Worm (Caenorhabditis elegans) whole organism, mixed stage, embryonic: ENCODE data around the gene F35A5.5.

ENCODE experiments used
- M03D4.4 ChIP-seq: sonication (generic microtip); optimal IDR thresholded peaks from 2 replicates; lab custom pipeline; 2017; ENCODE audit warnings: mild to moderate bottlenecking, missing genetic modification characterization, missing compliant biosample characterization
- bed-3 ChIP-seq: fragments of 200-800 bp; sonication (Bioruptor generic); optimal IDR thresholded peaks from 3 replicates; lab custom pipeline; 2018; ENCODE audit warnings: mild to moderate bottlenecking, missing genetic modification characterization, moderate library complexity, missing compliant biosample characterization
- blmp-1 ChIP-seq: fragments of 150-350 bp; optimal IDR thresholded peaks from 2 replicates; lab custom pipeline; 2014; ENCODE audit warnings: missing biosample characterization, missing genetic modification characterization
- ceh-39 ChIP-seq: fragments of 150-350 bp; optimal IDR thresholded peaks from 2 replicates; lab custom pipeline; 2014; ENCODE audit warnings: missing biosample characterization, missing genetic modification characterization
- ceh-43 ChIP-seq: fragments of 200-800 bp; sonication (Bioruptor generic); optimal IDR thresholded peaks from 2 replicates; lab custom pipeline; 2018; ENCODE audit warnings: mild to moderate bottlenecking, missing genetic modification characterization, moderate library complexity, missing compliant biosample characterization
- ceh-83 ChIP-seq: fragments of 200-800 bp; sonication (Bioruptor generic); optimal IDR thresholded peaks from 2 replicates; lab custom pipeline; 2018; ENCODE audit warnings: mild to moderate bottlenecking, missing genetic modification characterization, missing compliant biosample characterization
- ces-1 ChIP-seq: fragments of 150-350 bp; optimal IDR thresholded peaks from 2 replicates; lab custom pipeline; 2014; ENCODE audit warnings: missing biosample characterization, missing genetic modification reagents, missing genetic modification characterization
- cnd-1 ChIP-seq: fragments of 200-800 bp; sonication (Bioruptor generic); optimal IDR thresholded peaks from 2 replicates; lab custom pipeline; 2018; ENCODE audit warnings: mild to moderate bottlenecking, missing genetic modification characterization, missing compliant biosample characterization
- drap-1 ChIP-seq: fragments of 200-800 bp; sonication (Bioruptor generic); optimal IDR thresholded peaks from 3 replicates; lab custom pipeline; 2018; ENCODE audit warnings: mild to moderate bottlenecking, missing genetic modification characterization, missing compliant biosample characterization
- elt-1 ChIP-seq: sonication (generic microtip); optimal IDR thresholded peaks from 2 replicates; lab custom pipeline; 2017; ENCODE audit warnings: missing genetic modification characterization, mild to moderate bottlenecking, missing compliant biosample characterization, antibody characterized with exemption, moderate library complexity, borderline replicate concordance; ENCODE audit not compliant: insufficient read depth
- elt-3 ChIP-seq: fragments of 150-350 bp; optimal IDR thresholded peaks from 2 replicates; lab custom pipeline; 2014; ENCODE audit warnings: missing biosample characterization, missing genetic modification characterization
- flh-1 ChIP-seq: fragments of 200-800 bp; sonication (Bioruptor generic); optimal IDR thresholded peaks from 2 replicates; lab custom pipeline; 2018; ENCODE audit warnings: mild to moderate bottlenecking, missing genetic modification characterization, moderate library complexity, missing compliant biosample characterization
- ham-2 ChIP-seq: fragments of 200-800 bp; sonication (Bioruptor generic); optimal IDR thresholded peaks from 2 replicates; lab custom pipeline; 2018; ENCODE audit warnings: mild to moderate bottlenecking, missing genetic modification characterization, missing compliant biosample characterization
- lin-13 ChIP-seq: fragments of 150-350 bp; optimal IDR thresholded peaks from 2 replicates; lab custom pipeline; 2014; ENCODE audit warnings: missing biosample characterization, missing genetic modification characterization
- lin-32 ChIP-seq: fragments of 200-800 bp; sonication (Bioruptor generic); optimal IDR thresholded peaks from 2 replicates; lab custom pipeline; 2018; ENCODE audit warnings: mild to moderate bottlenecking, missing genetic modification characterization, missing compliant biosample characterization
- lsy-2 ChIP-seq: fragments of 150-350 bp; optimal IDR thresholded peaks from 2 replicates; lab custom pipeline; 2014; ENCODE audit warnings: missing biosample characterization, missing genetic modification characterization
- mab-5 ChIP-seq: fragments of 150-350 bp; optimal IDR thresholded peaks from 2 replicates; lab custom pipeline; 2014; ENCODE audit warnings: missing biosample characterization, missing genetic modification characterization
- mep-1 ChIP-seq: fragments of 150-350 bp; optimal IDR thresholded peaks from 2 replicates; lab custom pipeline; 2017; ENCODE audit warnings: missing biosample characterization, missing genetic modification reagents, missing genetic modification characterization, inconsistent platforms
- mls-2 ChIP-seq: sonication (generic microtip); optimal IDR thresholded peaks from 2 replicates; lab custom pipeline; 2016; ENCODE audit warnings: mild to moderate bottlenecking, missing genetic modification characterization, moderate library complexity, missing compliant biosample characterization
- nhr-2 ChIP-seq: fragments of 150-350 bp; optimal IDR thresholded peaks from 2 replicates; lab custom pipeline; 2014; ENCODE audit warnings: missing biosample characterization, missing genetic modification characterization
- nhr-237 ChIP-seq: fragments of 150-350 bp; optimal IDR thresholded peaks from 2 replicates; lab custom pipeline; 2014; ENCODE audit warnings: missing biosample characterization, missing genetic modification characterization
- pha-4 ChIP-seq: fragments of 150-350 bp; optimal IDR thresholded peaks from 2 replicates; lab custom pipeline; 2018; ENCODE audit warnings: missing biosample characterization, missing genetic modification reagents, missing genetic modification characterization
- snpc-4 ChIP-seq: fragments of 150-350 bp; optimal IDR thresholded peaks from 2 replicates; lab custom pipeline; 2014; ENCODE audit warnings: missing biosample characterization, missing genetic modification characterization
- sptf-1 ChIP-seq: sonication (generic microtip); optimal IDR thresholded peaks from 2 replicates; lab custom pipeline; 2017; ENCODE audit warnings: mild to moderate bottlenecking, missing genetic modification characterization, moderate library complexity, missing compliant biosample characterization
- tbx-8 ChIP-seq: fragments of 200-800 bp; sonication (Bioruptor generic); optimal IDR thresholded peaks from 2 replicates; lab custom pipeline; 2018; ENCODE audit warnings: mild to moderate bottlenecking, missing genetic modification characterization, moderate library complexity, missing compliant biosample characterization
- unc-120 ChIP-seq: sonication (generic microtip); optimal IDR thresholded peaks from 2 replicates; lab custom pipeline; 2017; ENCODE audit warnings: missing genetic modification characterization, missing compliant biosample characterization; ENCODE audit not compliant: poor library complexity, severe bottlenecking
- unc-39 ChIP-seq: fragments of 150-350 bp; optimal IDR thresholded peaks from 2 replicates; lab custom pipeline; 2014; ENCODE audit warnings: missing biosample characterization, missing genetic modification characterization
- unc-62 ChIP-seq: fragments of 150-350 bp; optimal IDR thresholded peaks from 2 replicates; lab custom pipeline; 2014; ENCODE audit warnings: missing biosample characterization, missing genetic modification reagents, missing genetic modification characterization
- zip-8 ChIP-seq: fragments of 150-350 bp; optimal IDR thresholded peaks from 2 replicates; lab custom pipeline; 2014; ENCODE audit warnings: missing biosample characterization, missing genetic modification characterization
- ztf-11 ChIP-seq: fragments of 150-350 bp; optimal IDR thresholded peaks from 2 replicates; lab custom pipeline; 2014; ENCODE audit warnings: missing biosample characterization, missing genetic modification characterization

The F35A5.5 gene

DNA sequence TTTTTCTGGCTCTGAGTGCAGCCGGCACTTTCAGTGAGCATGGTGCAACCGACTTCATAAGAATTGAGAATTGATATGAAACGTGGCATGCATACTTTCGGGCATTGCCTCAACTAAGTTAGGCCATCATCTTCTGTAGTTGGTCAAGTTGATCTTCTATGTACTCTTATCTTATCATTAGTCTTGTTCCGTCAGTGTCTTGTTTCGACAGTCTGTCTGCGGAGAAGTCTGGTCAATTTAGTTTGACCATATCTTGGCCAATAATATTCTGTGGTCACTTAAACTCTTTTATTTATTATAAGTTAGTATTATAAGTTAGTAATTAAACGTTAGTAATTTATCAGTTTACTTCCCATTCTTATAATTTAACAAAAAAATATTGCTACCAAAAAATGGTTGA lies 39.3 kb downstream of the F35A5.5 start:
- TF ChIP-seq sptf-1 (tag; lab: Kevin White, UChicago) (no peak), unc-62 (GFP tag; lab: Kevin White, UChicago) (no peak), lsy-2 (tag; lab: Kevin White, UChicago) (no peak), snpc-4 (tag; lab: Kevin White, UChicago) (no peak), unc-120 (no peak), drap-1 (no peak), nhr-237 (no peak), ceh-83 (GFP tag; lab: Kevin White, UChicago) (no peak), bed-3 (GFP tag; lab: Kevin White, UChicago) (no peak), mep-1 (no peak), blmp-1 (tag; lab: Kevin White, UChicago) (no peak), ztf-11 (no peak), lin-32 (GFP tag; lab: Kevin White, UChicago) (no peak), zip-8 (tag; lab: Kevin White, UChicago) (no peak), lin-13 (tag; lab: Kevin White, UChicago) (no peak), mls-2 (tag; lab: Kevin White, UChicago) (no peak)
- TF ChIP-seq, all 35 proteins: peak for 0

DNA sequence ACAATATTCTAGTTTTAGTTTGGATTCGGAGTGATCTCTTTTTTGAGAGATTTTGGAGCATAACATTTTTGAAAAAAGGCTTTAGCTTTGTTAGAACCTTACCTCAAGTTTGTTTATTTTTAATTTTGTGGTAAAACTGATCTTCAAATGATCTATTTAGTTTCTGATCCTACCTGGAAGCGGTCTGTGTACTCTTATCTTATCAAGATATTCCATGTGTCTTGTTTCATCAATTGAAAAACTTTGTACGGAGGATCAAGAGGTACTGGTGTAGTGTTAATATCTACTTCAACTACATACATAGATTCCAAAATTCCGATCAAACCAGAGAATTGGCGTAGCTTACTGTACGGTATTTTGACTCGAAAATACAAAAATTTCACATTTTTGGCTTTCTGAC lies 39.8 kb downstream of the F35A5.5 start:
- no peak for TF ChIP-seq elt-3 (tag; lab: Kevin White, UChicago)
- no peak for TF ChIP-seq sptf-1 (tag; lab: Kevin White, UChicago)
- TF ChIP-seq elt-1 (tag; lab: Kevin White, UChicago): no peak
- no peak for TF ChIP-seq bed-3 (GFP tag; lab: Kevin White, UChicago)
- no peak for TF ChIP-seq lin-13 (tag; lab: Kevin White, UChicago)
- TF ChIP-seq ceh-39 (tag; lab: Kevin White, UChicago): no peak
- no peak for TF ChIP-seq lin-32 (GFP tag; lab: Kevin White, UChicago)
- no peak for TF ChIP-seq pha-4 (tag; lab: Kevin White, UChicago)
- no peak for TF ChIP-seq flh-1 (GFP tag; lab: Kevin White, UChicago)
- TF ChIP-seq unc-39 (tag; lab: Kevin White, UChicago): no peak
- TF ChIP-seq blmp-1 (tag; lab: Kevin White, UChicago): no peak
- TF ChIP-seq drap-1: no peak
- no peak for TF ChIP-seq nhr-237
- no peak for TF ChIP-seq nhr-2
- TF ChIP-seq mls-2 (tag; lab: Kevin White, UChicago): no peak
- TF ChIP-seq ces-1 (GFP tag; lab: Kevin White, UChicago): no peak
- TF ChIP-seq, all 35 proteins: peak for 0

DNA sequence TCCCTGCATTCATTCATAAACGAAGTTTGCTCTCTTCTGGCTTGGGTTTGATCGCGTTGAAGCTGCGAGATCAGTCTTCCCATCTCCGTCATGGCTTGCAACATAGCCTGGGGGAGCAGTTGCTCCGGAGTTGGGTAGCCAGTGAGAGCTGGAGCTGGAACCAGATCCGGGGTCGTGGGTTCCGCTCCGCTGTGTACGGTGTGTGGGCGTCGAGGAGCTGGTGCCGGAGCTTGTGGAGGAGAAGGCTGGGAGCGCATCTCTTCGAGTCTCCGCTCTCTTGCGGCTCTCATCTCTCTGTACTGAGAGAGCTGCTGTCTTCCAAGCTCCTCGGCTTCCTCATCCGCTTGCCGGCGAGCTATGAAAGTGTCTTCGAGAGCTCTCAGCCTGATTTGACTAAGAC lies 43.1 kb downstream of the F35A5.5 start:
- TF ChIP-seq ztf-11: no peak
- no peak for TF ChIP-seq lin-13 (tag; lab: Kevin White, UChicago)
- no peak for TF ChIP-seq ceh-43
- TF ChIP-seq elt-1 (tag; lab: Kevin White, UChicago): no peak

DNA sequence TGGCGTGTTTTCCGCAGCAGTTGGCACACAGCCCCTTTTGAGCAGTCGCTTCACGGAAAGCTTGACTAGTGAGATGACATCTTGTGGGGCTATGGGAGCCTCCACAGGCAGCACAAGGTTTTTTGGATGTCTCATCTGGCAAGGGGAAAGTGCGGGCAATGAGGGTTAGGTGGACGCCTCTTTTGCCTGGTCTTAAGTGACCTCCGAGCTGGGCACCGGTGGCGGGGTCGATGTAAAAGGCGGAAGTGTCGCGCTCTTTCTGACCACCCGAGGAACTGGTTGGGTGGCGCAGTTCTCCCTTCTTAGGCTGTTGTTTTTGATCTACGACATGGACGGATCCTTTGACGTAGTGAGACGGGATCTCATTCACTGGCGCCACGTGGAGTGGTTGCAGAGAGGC lies 44.2 kb downstream of the F35A5.5 start:
- TF ChIP-seq unc-120 (no peak), ces-1 (GFP tag; lab: Kevin White, UChicago) (no peak), cnd-1 (tag; lab: Kevin White, UChicago) (no peak), pha-4 (tag; lab: Kevin White, UChicago) (no peak), tbx-8 (no peak), zip-8 (tag; lab: Kevin White, UChicago) (no peak), ham-2 (no peak), lsy-2 (tag; lab: Kevin White, UChicago) (no peak), bed-3 (GFP tag; lab: Kevin White, UChicago) (no peak), ceh-83 (GFP tag; lab: Kevin White, UChicago) (no peak), nhr-237 (no peak), M03D4.4 (tag; lab: Kevin White, UChicago) (no peak), nhr-2 (no peak), ceh-43 (no peak), ceh-39 (tag; lab: Kevin White, UChicago) (no peak), blmp-1 (tag; lab: Kevin White, UChicago) (no peak), unc-39 (tag; lab: Kevin White, UChicago) (no peak), mep-1 (no peak), mab-5 (tag; lab: Kevin White, UChicago) (no peak), lin-13 (tag; lab: Kevin White, UChicago) (no peak)
